Worm (Caenorhabditis elegans) whole organism, young adult: ENCODE data around the gene C35B1.7.

Experiments
- D2030.7 ChIP-seq: fragments of 200-800 bp; sonication (Bioruptor generic); IDR thresholded peaks from 2 replicates; pipeline ENCODE4 v1.3.6; 2022; ENCODE audit warnings: missing genetic modification reagents, missing genetic modification characterization, missing compliant biosample characterization
- F23B12.7 ChIP-seq: sonication (generic microtip); optimal IDR thresholded peaks from 2 replicates; lab custom pipeline; 2017; ENCODE audit warnings: missing genetic modification characterization, mild to moderate bottlenecking, missing compliant biosample characterization, antibody characterized with exemption, moderate library complexity; ENCODE audit not compliant: insufficient read depth
- F37B4.10 ChIP-seq: fragments of 200-800 bp; sonication (Bioruptor generic); IDR thresholded peaks from 2 replicates; pipeline ENCODE4 v1.3.6; 2022; ENCODE audit warnings: missing genetic modification characterization, missing compliant biosample characterization
- F49E8.2 ChIP-seq: sonication (generic microtip); optimal IDR thresholded peaks from 3 replicates; lab custom pipeline; 2017; ENCODE audit warnings: missing genetic modification characterization, mild to moderate bottlenecking, missing compliant biosample characterization, antibody characterized with exemption, moderate library complexity; ENCODE audit not compliant: insufficient read depth
- F57A8.1 ChIP-seq: fragments of 200-800 bp; sonication (Bioruptor generic); optimal IDR thresholded peaks from 2 replicates; lab custom pipeline; 2018; ENCODE audit warnings: mild to moderate bottlenecking, missing genetic modification characterization, moderate library complexity, missing compliant biosample characterization
- Y53F4B.3 ChIP-seq: fragments of 200-800 bp; sonication (Bioruptor generic); IDR thresholded peaks from 2 replicates; pipeline ENCODE4 v1.3.6; 2022; ENCODE audit warnings: missing genetic modification reagents, missing genetic modification characterization, missing compliant biosample characterization
- Y56A3A.18 ChIP-seq: fragments of 200-800 bp; sonication (Bioruptor generic); IDR thresholded peaks from 2 replicates; pipeline ENCODE4 v1.3.6; 2022; ENCODE audit warnings: missing genetic modification reagents, missing genetic modification characterization, missing compliant biosample characterization
- Y95B8A.8 ChIP-seq: fragments of 200-800 bp; sonication (Bioruptor generic); IDR thresholded peaks from 2 replicates; pipeline ENCODE4 v1.3.6; 2022; ENCODE audit warnings: missing genetic modification reagents, missing genetic modification characterization, missing compliant biosample characterization
- ama-1 ChIP-seq, 3 experiments: fragments of 150-350 bp in 1 of 3; sonication (generic microtip) in 2 of 3; optimal IDR thresholded peaks; 2 replicates each; lab custom pipeline; 2014 to 2018; ENCODE audit warnings: missing biosample characterization in 2 of 3, missing genetic modification characterization in 2 of 3, missing genetic modification reagents in 2 of 3
- attf-5 ChIP-seq: fragments of 200-800 bp; sonication (Bioruptor generic); optimal IDR thresholded peaks from 2 replicates; lab custom pipeline; 2018; ENCODE audit warnings: mild to moderate bottlenecking, missing genetic modification characterization, missing compliant biosample characterization
- ceh-40 ChIP-seq: fragments of 200-800 bp; sonication (Bioruptor generic); IDR thresholded peaks from 2 replicates; pipeline ENCODE4 v1.3.6; 2022; ENCODE audit warnings: missing genetic modification characterization, missing compliant biosample characterization
- ceh-58 ChIP-seq: fragments of 200-800 bp; sonication (Bioruptor generic); IDR thresholded peaks from 2 replicates; pipeline ENCODE4 v1.3.6; 2022; ENCODE audit warnings: missing genetic modification characterization, missing compliant biosample characterization
- ceh-79 ChIP-seq: sonication (generic microtip); optimal IDR thresholded peaks from 2 replicates; lab custom pipeline; 2017; ENCODE audit warnings: mild to moderate bottlenecking, missing genetic modification characterization, missing compliant biosample characterization
- dpff-1 ChIP-seq: sonication (generic microtip); optimal IDR thresholded peaks from 2 replicates; lab custom pipeline; 2017; ENCODE audit warnings: mild to moderate bottlenecking, missing genetic modification characterization, missing compliant biosample characterization
- dpl-1 ChIP-seq: fragments of 150-350 bp; optimal IDR thresholded peaks from 2 replicates; lab custom pipeline; 2014; ENCODE audit warnings: missing biosample characterization, missing genetic modification reagents, missing genetic modification characterization
- egl-18 ChIP-seq: fragments of 200-800 bp; sonication (Bioruptor generic); IDR thresholded peaks from 2 replicates; pipeline ENCODE4 v1.3.6; 2022; ENCODE audit warnings: missing genetic modification reagents, missing genetic modification characterization, missing compliant biosample characterization
- hmg-1.2 ChIP-seq: fragments of 200-800 bp; sonication (Bioruptor generic); IDR thresholded peaks from 2 replicates; pipeline ENCODE4 v1.3.6; 2022; ENCODE audit warnings: missing genetic modification reagents, missing genetic modification characterization, missing compliant biosample characterization
- lag-1 ChIP-seq: fragments of 200-800 bp; sonication (Bioruptor generic); IDR thresholded peaks from 2 replicates; pipeline ENCODE4 v1.3.6; 2022; ENCODE audit warnings: missing genetic modification reagents, missing genetic modification characterization, missing compliant biosample characterization
- lin-26 ChIP-seq: fragments of 200-800 bp; sonication (Bioruptor generic); IDR thresholded peaks from 2 replicates; pipeline ENCODE4 v1.3.6; 2022; ENCODE audit warnings: missing genetic modification reagents, missing genetic modification characterization, missing compliant biosample characterization
- lin-35 ChIP-seq, 3 experiments: fragments of 150-350 bp in 2 of 3; sonication (generic microtip) in 1 of 3; optimal IDR thresholded peaks; 2 replicates each; lab custom pipeline; 2014 to 2018; ENCODE audit warnings: missing biosample characterization in 3 of 3, missing genetic modification characterization in 3 of 3, missing genetic modification reagents in 3 of 3
- madf-10 ChIP-seq: sonication (generic microtip); optimal IDR thresholded peaks from 2 replicates; lab custom pipeline; 2016; ENCODE audit warnings: mild to moderate bottlenecking, missing genetic modification characterization, missing compliant biosample characterization
- mcd-1 ChIP-seq: fragments of 200-800 bp; sonication (Bioruptor generic); IDR thresholded peaks from 2 replicates; pipeline ENCODE4 v1.3.6; 2022; ENCODE audit warnings: missing genetic modification reagents, missing genetic modification characterization, missing compliant biosample characterization
- nfya-1 ChIP-seq: sonication (generic microtip); optimal IDR thresholded peaks from 2 replicates; lab custom pipeline; 2017; ENCODE audit warnings: antibody characterized with exemption, missing compliant biosample characterization, missing genetic modification characterization, borderline replicate concordance; ENCODE audit not compliant: insufficient read depth
- nhr-90 ChIP-seq: sonication (generic microtip); optimal IDR thresholded peaks from 2 replicates; lab custom pipeline; 2016; ENCODE audit warnings: missing genotype, mild to moderate bottlenecking, missing genetic modification characterization, missing compliant biosample characterization
- pha-4 ChIP-seq: fragments of 150-350 bp; sonication (generic microtip); optimal IDR thresholded peaks from 2 replicates; lab custom pipeline; 2014; ENCODE audit warnings: missing biosample characterization, missing genetic modification reagents, missing genetic modification characterization
- rcor-1 ChIP-seq: fragments of 200-800 bp; sonication (Bioruptor generic); IDR thresholded peaks from 2 replicates; pipeline ENCODE4 v1.3.6; 2022; ENCODE audit warnings: missing genetic modification reagents, missing genetic modification characterization, missing compliant biosample characterization
- rpc-1 ChIP-seq, 2 experiments: fragments of 150-350 bp in 1 of 2; sonication (generic microtip) in 1 of 2; optimal IDR thresholded peaks; 2 replicates each; lab custom pipeline; 2014 to 2018; ENCODE audit warnings: missing biosample characterization in 1 of 2, missing genetic modification characterization in 1 of 2, missing genetic modification reagents in 1 of 2, missing genotype in 1 of 2
- sdz-38 ChIP-seq: sonication (generic microtip); optimal IDR thresholded peaks from 2 replicates; lab custom pipeline; 2016; ENCODE audit warnings: missing genotype, missing genetic modification characterization, missing compliant biosample characterization
- somi-1 ChIP-seq: fragments of 200-800 bp; sonication (Bioruptor generic); optimal IDR thresholded peaks from 2 replicates; lab custom pipeline; 2018; ENCODE audit warnings: mild to moderate bottlenecking, missing genetic modification characterization, missing compliant biosample characterization
- zim-3 ChIP-seq: sonication (generic microtip); optimal IDR thresholded peaks from 2 replicates; lab custom pipeline; 2017; ENCODE audit warnings: mild to moderate bottlenecking, missing genetic modification characterization, moderate library complexity, missing compliant biosample characterization
- ztf-22 ChIP-seq: fragments of 200-800 bp; sonication (Bioruptor generic); optimal IDR thresholded peaks from 2 replicates; lab custom pipeline; 2018; ENCODE audit warnings: mild to moderate bottlenecking, missing genetic modification characterization, moderate library complexity, missing compliant biosample characterization
- ztf-28 ChIP-seq: fragments of 200-800 bp; sonication (Bioruptor generic); IDR thresholded peaks from 2 replicates; pipeline ENCODE4 v1.3.6; 2022; ENCODE audit warnings: missing genetic modification reagents, missing genetic modification characterization, missing compliant biosample characterization
- ztf-3 ChIP-seq: fragments of 200-800 bp; sonication (Bioruptor generic); optimal IDR thresholded peaks from 2 replicates; lab custom pipeline; 2018; ENCODE audit warnings: mild to moderate bottlenecking, missing genetic modification characterization, missing compliant biosample characterization

C35B1.7 gene

ce11 chrIV:4108767-4109166 lies at the start of gene C35B1.7:
TSS of gene C35B1.7 (plus strand) at chrIV:4109067.
- no peak for TF ChIP-seq D2030.7
- TF ChIP-seq F23B12.7 (tag; lab: Kevin White, UChicago): no peak

ce11 chrIV:4063573-4063972 lies 45.3 kb upstream of the C35B1.7 start, which contains the start of gene ilys-6:
TSS of gene ilys-6 (minus strand) at chrIV:4063673.
- no peak for TF ChIP-seq Y53F4B.3 (GFP tag; lab: Robert Waterston, UW)
- TF ChIP-seq, all 124 proteins: peak for 0

- TF ChIP-seq attf-5 (no peak), sdz-38 (tag; lab: Kevin White, UChicago) (no peak), rpc-1 (optimal IDR thresholded peaks at IDR 0.05; lab: Kevin White, UChicago) (no peak), rpc-1 (tag; optimal IDR thresholded peaks at IDR 0.05; lab: Kevin White, UChicago) (no peak), pha-4 (tag; lab: Kevin White, UChicago) (no peak), Y56A3A.18 (GFP tag; lab: Robert Waterston, UW) (no peak), mcd-1 (GFP tag; lab: Robert Waterston, UW) (no peak), nfya-1 (tag; lab: Kevin White, UChicago) (no peak), lin-26 (GFP tag; lab: Robert Waterston, UW) (no peak), lag-1 (GFP tag; lab: Robert Waterston, UW) (no peak), F57A8.1 (no peak), Y95B8A.8 (no peak), somi-1 (GFP tag; lab: Kevin White, UChicago) (no peak)
- TF ChIP-seq, all 124 proteins: peak for 0
Observed at ce11 chrIV:4067336-4067735, 41.5 kb upstream of the C35B1.7 start.

- no peak for TF ChIP-seq ceh-79 (tag; lab: Kevin White, UChicago)
- no peak for TF ChIP-seq zim-3 (tag; lab: Kevin White, UChicago)
- no peak for TF ChIP-seq dpff-1 (tag; lab: Kevin White, UChicago)
- no peak for TF ChIP-seq hmg-1.2
- TF ChIP-seq sdz-38 (tag; lab: Kevin White, UChicago): no peak
- TF ChIP-seq dpl-1 (GFP tag; lab: Kevin White, UChicago): no peak
- TF ChIP-seq madf-10: no peak
- no peak for TF ChIP-seq F49E8.2 (tag; lab: Kevin White, UChicago)
- TF ChIP-seq ztf-22: no peak
- no peak for TF ChIP-seq ama-1 (optimal IDR thresholded peaks at IDR 0.05; lab: Kevin White, UChicago)
- no peak for TF ChIP-seq ama-1 (GFP tag; optimal IDR thresholded peaks at IDR 0.05; lab: Kevin White, UChicago)
- TF ChIP-seq egl-18 (GFP tag; lab: Robert Waterston, UW): no peak
- TF ChIP-seq ztf-28 (GFP tag; lab: Robert Waterston, UW): no peak
- no peak for TF ChIP-seq ceh-40
- TF ChIP-seq ztf-3 (GFP tag; lab: Kevin White, UChicago): no peak
- TF ChIP-seq nhr-90 (tag; lab: Kevin White, UChicago): no peak
- no peak for TF ChIP-seq ceh-58 (GFP tag; lab: Robert Waterston, UW)
- TF ChIP-seq lin-35 (GFP tag; optimal IDR thresholded peaks at IDR 0.05; lab: Kevin White, UChicago): no peak
- no peak for TF ChIP-seq F37B4.10 (GFP tag; lab: Robert Waterston, UW)
- TF ChIP-seq rcor-1 (GFP tag; lab: Robert Waterston, UW): no peak
Observed at ce11 chrIV:4068480-4068879, 40.4 kb upstream of the C35B1.7 start, which contains the start of gene fbxb-55. TSS of gene fbxb-55 (plus strand) at chrIV:4068780.
